4 fruit fly cellular contexts compared by ENCODE assay signal in genomic region chr3R:30775249-30775648, dm6.
TF ChIP-seq lines count a peak whose summit lies in the region.

No protein-coding gene starts in this region.

- TF ChIP-seq CTCF in whole organism, embryonic (GFP tag; optimal IDR thresholded peaks at IDR 0.05; lab: Kevin White, UChicago) = no peak

TF ChIP-seq in whole organism, embryonic, 481 proteins besides CTCF, POLR2A, EP300 and RAD21 (continues in another document):
- no peak for TF ChIP-seq Ada2b (GFP tag; IDR thresholded peaks at IDR 0.05; lab: Robert Waterston, UW)
- peak; percentile 4 for TF ChIP-seq pum (GFP tag; optimal IDR thresholded peaks at IDR 0.05; lab: Kevin White, UChicago)
- TF ChIP-seq CG2678 (tag; optimal IDR thresholded peaks at IDR 0.05; lab: Kevin White, UChicago) = no peak
- 0 out of 3 replicates have a peak, but pooled peaks have one; percentile 6 for TF ChIP-seq dysf (GFP tag; IDR thresholded peaks at IDR 0.05; lab: Robert Waterston, UW)
- no peak for TF ChIP-seq shn (GFP tag; optimal IDR thresholded peaks at IDR 0.05; lab: Kevin White, UChicago)
- no peak for TF ChIP-seq dm (GFP tag; optimal IDR thresholded peaks at IDR 0.05; lab: Kevin White, UChicago)
- peak; percentile 41 for TF ChIP-seq slbo (GFP tag; IDR thresholded peaks at IDR 0.05; lab: Robert Waterston, UW)
- no peak for TF ChIP-seq nmo (GFP tag; optimal IDR thresholded peaks at IDR 0.05; lab: Kevin White, UChicago)
- TF ChIP-seq Ets65A (GFP tag; lab: Kevin White, UChicago) = peak; percentile 74
- no peak for TF ChIP-seq eyg (GFP tag; optimal IDR thresholded peaks at IDR 0.05; lab: Kevin White, UChicago)
- no peak for TF ChIP-seq HHEX (GFP tag; optimal IDR thresholded peaks at IDR 0.05; lab: Kevin White, UChicago)
- TF ChIP-seq D19B (GFP tag; optimal IDR thresholded peaks at IDR 0.05; lab: Kevin White, UChicago) = no peak
- TF ChIP-seq Hsf (GFP tag; optimal IDR thresholded peaks at IDR 0.05; lab: Kevin White, UChicago) = peak; percentile 31
- no peak for TF ChIP-seq CG31365 (tag; optimal IDR thresholded peaks at IDR 0.05; lab: Kevin White, UChicago)
- no peak for TF ChIP-seq jing (GFP tag; optimal IDR thresholded peaks at IDR 0.05; lab: Kevin White, UChicago)
- no peak for TF ChIP-seq lmd (GFP tag; IDR thresholded peaks at IDR 0.05; lab: Robert Waterston, UW)
- TF ChIP-seq ab (GFP tag; optimal IDR thresholded peaks at IDR 0.05; lab: Kevin White, UChicago) = no peak
- no peak for TF ChIP-seq nom (GFP tag; optimal IDR thresholded peaks at IDR 0.05; lab: Kevin White, UChicago)
- no peak for TF ChIP-seq Aef1 (GFP tag; IDR thresholded peaks at IDR 0.05; lab: Robert Waterston, UW)
- peak; percentile 22 for TF ChIP-seq unpg (GFP tag; optimal IDR thresholded peaks at IDR 0.05; lab: Kevin White, UChicago)
- TF ChIP-seq Jarid2 (GFP tag; optimal IDR thresholded peaks at IDR 0.05; lab: Kevin White, UChicago) = no peak
- no peak for TF ChIP-seq Sry-δ (GFP tag; optimal IDR thresholded peaks at IDR 0.05; lab: Kevin White, UChicago)
- no peak for TF ChIP-seq tup (GFP tag; optimal IDR thresholded peaks at IDR 0.05; lab: Kevin White, UChicago)
- no peak for TF ChIP-seq CG18476 (GFP tag; optimal IDR thresholded peaks at IDR 0.05; lab: Kevin White, UChicago)

TF ChIP-seq in whole organism, prepupa, 60 proteins besides CTCF, POLR2A, EP300 and RAD21 (continues in another document):
- TF ChIP-seq net (GFP tag; optimal IDR thresholded peaks at IDR 0.05; lab: Kevin White, UChicago) (peak; percentile 27), CG10669 (GFP tag; optimal IDR thresholded peaks at IDR 0.05; lab: Kevin White, UChicago) (no peak), ss (GFP tag; optimal IDR thresholded peaks at IDR 0.05; lab: Kevin White, UChicago) (no peak), achi (GFP tag; optimal IDR thresholded peaks at IDR 0.05; lab: Kevin White, UChicago) (no peak), pdm3 (GFP tag; optimal IDR thresholded peaks at IDR 0.05; lab: Kevin White, UChicago) (peak; percentile 6), CG6163 (GFP tag; IDR thresholded peaks at IDR 0.05; lab: Robert Waterston, UW) (peak; percentile 45; the same call in 1 of the 3 replicates), CG8632 (GFP tag; optimal IDR thresholded peaks at IDR 0.05; lab: Kevin White, UChicago) (peak; percentile 8), eg (GFP tag; IDR thresholded peaks at IDR 0.05; lab: Robert Waterston, UW) (peak; percentile 57; the same call in 2 of the 3 replicates), Ets96B (tag; optimal IDR thresholded peaks at IDR 0.05; lab: Kevin White, UChicago) (no peak), dac (GFP tag; optimal IDR thresholded peaks at IDR 0.05; lab: Kevin White, UChicago) (no peak), CG6854 (GFP tag; optimal IDR thresholded peaks at IDR 0.05; lab: Kevin White, UChicago) (no peak), CG6792 (GFP tag; optimal IDR thresholded peaks at IDR 0.05; lab: Kevin White, UChicago) (peak; percentile 10), vri (GFP tag; optimal IDR thresholded peaks at IDR 0.05; lab: Kevin White, UChicago) (no peak), CG34406 (GFP tag; optimal IDR thresholded peaks at IDR 0.05; lab: Kevin White, UChicago) (no peak), Hr38 (GFP tag; optimal IDR thresholded peaks at IDR 0.05; lab: Kevin White, UChicago) (no peak), Sox15 (GFP tag; optimal IDR thresholded peaks at IDR 0.05; lab: Kevin White, UChicago) (no peak), Eip78C (GFP tag; lab: Kevin White, UChicago) (peak; percentile 84), acj6 (GFP tag; optimal IDR thresholded peaks at IDR 0.05; lab: Kevin White, UChicago) (peak; percentile 20), CG8119 (GFP tag; IDR thresholded peaks at IDR 0.05; lab: Robert Waterston, UW) (no peak), Hr4 (GFP tag; optimal IDR thresholded peaks at IDR 0.05; lab: Kevin White, UChicago) (peak; percentile 42), OdsH (GFP tag; optimal IDR thresholded peaks at IDR 0.05; lab: Kevin White, UChicago) (peak; percentile 15), Eip93F (GFP tag; optimal IDR thresholded peaks at IDR 0.05; lab: Kevin White, UChicago) (no peak), CG8319 (GFP tag; optimal IDR thresholded peaks at IDR 0.05; lab: Kevin White, UChicago) (no peak), Eip75B (GFP tag; optimal IDR thresholded peaks at IDR 0.05; lab: Kevin White, UChicago) (peak; percentile 13), CG4318 (GFP tag; optimal IDR thresholded peaks at IDR 0.05; lab: Kevin White, UChicago) (no peak)

TF ChIP-seq in whole organism, pupa, 21 proteins besides CTCF, POLR2A, EP300 and RAD21:
- TF ChIP-seq fd96Ca (GFP tag; IDR thresholded peaks at IDR 0.05; lab: Robert Waterston, UW) (peak; percentile 47; the same call in 1 of the 3 replicates), CG17806 (tag; optimal IDR thresholded peaks at IDR 0.05; lab: Kevin White, UChicago) (peak; percentile 5), CG15710 (tag; optimal IDR thresholded peaks at IDR 0.05; lab: Kevin White, UChicago) (peak; percentile 29), D1 (tag; optimal IDR thresholded peaks at IDR 0.05; lab: Kevin White, UChicago) (no peak), CG32121 (GFP tag; IDR thresholded peaks at IDR 0.05; lab: Robert Waterston, UW) (no peak), Pif1A (GFP tag; optimal IDR thresholded peaks at IDR 0.05; lab: Kevin White, UChicago) (peak; percentile 16), CG14655 (GFP tag; optimal IDR thresholded peaks at IDR 0.05; lab: Kevin White, UChicago) (no peak), CG4496 (GFP tag; IDR thresholded peaks at IDR 0.05; lab: Robert Waterston, UW) (no peak)

TF ChIP-seq in whole organism, wandering third instar larva, 38 proteins besides CTCF, POLR2A, EP300 and RAD21:
- TF ChIP-seq Jra (GFP tag; optimal IDR thresholded peaks at IDR 0.05; lab: Kevin White, UChicago) = no peak
- peak; percentile 5 for TF ChIP-seq rgr (GFP tag; optimal IDR thresholded peaks at IDR 0.05; lab: Kevin White, UChicago)

Comparison
In these comparisons a context has a peak if more than half of its experiments do, and no peak if none do; other contexts are left out.
1. Of the 7 proteins assayed by ChIP-seq in both whole organism, embryonic and whole organism, prepupa: peak only in whole organism, embryonic: none; only in whole organism, prepupa: Hr39; in both: Sox102F; in neither: 5.